Fruit fly (Drosophila melanogaster) whole organism, prepupa: ENCODE results near the gene Crys.
A peak's percentile ranks its signal among the peaks of the same experiment; 100 is the strongest.

Source experiments
- CG15336 ChIP-seq: fragments of 200-800 bp; sonication (Bioruptor generic); IDR thresholded peaks from 2 replicates; pipeline ENCODE4 v1.3.6; 2022; ENCODE audit warnings: missing biosample characterization, missing genetic modification characterization
- CG31627 ChIP-seq: fragments of 200-800 bp; sonication (Bioruptor generic); optimal IDR thresholded peaks from 3 replicates; lab custom pipeline; 2016; ENCODE audit warnings: missing biosample characterization, missing genetic modification characterization
- fd59A ChIP-seq: fragments of 200-800 bp; sonication (Bioruptor generic); optimal IDR thresholded peaks from 2 replicates; lab custom pipeline; 2017; ENCODE audit warnings: missing biosample characterization, mild to moderate bottlenecking, missing genetic modification characterization, missing genetic modification reagents
- lz ChIP-seq: fragments of 200-800 bp; sonication (Bioruptor generic); optimal IDR thresholded peaks from 3 replicates; lab custom pipeline; 2016; ENCODE audit warnings: missing biosample characterization, missing genetic modification characterization
- spab ChIP-seq: fragments of 200-800 bp; sonication (Bioruptor generic); optimal IDR thresholded peaks from 2 replicates; lab custom pipeline; 2017; ENCODE audit warnings: missing biosample characterization, mild to moderate bottlenecking, missing genetic modification characterization, missing genetic modification reagents

DNA sequence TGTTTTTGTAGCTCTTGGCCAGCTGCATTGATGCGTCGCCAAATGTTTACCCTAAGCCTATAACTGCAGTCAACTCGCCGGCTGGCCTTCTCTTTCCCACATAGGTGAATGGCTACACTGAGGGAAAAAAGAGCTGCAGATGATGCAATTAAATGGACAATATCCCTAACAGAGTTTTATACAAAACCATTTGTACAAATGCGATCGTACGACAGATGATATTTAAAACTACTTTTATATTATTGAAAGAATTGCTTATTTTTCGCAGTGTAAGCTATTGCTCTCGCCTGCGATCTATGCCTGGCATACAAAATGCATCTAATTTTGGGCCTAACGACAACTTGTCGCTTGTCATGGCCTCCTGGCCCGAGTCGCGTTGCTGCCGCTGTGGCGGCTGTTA is 6.0 kb downstream of the Crys start:
- TF ChIP-seq spab (GFP tag; lab: Kevin White, UChicago) = peak; percentile 5
- peak; percentile 95 for TF ChIP-seq CG15336 (GFP tag; lab: Robert Waterston, UW)
- TF ChIP-seq fd59A = peak; percentile 65
- peak; percentile 35 for TF ChIP-seq lz
- TF ChIP-seq CG31627 = peak; percentile 56
